Fruit fly (Drosophila melanogaster): Measurements from ENCODE around the gene CG46435.

CG46435 gene

dm6 chr3L:19520645-19521044, 24.3 kb upstream of the CG46435 start, which contains the start of gene Cpr76Bc:
TSS of gene Cpr76Bc (plus strand) at chr3L:19520945.
- TF ChIP-seq CG1620 (GFP tag; optimal IDR thresholded peaks at IDR 0.05) (no peak), CG7045 (GFP tag; optimal IDR thresholded peaks at IDR 0.05) (no peak), CG12768 (GFP tag; optimal IDR thresholded peaks at IDR 0.05) (no peak), CG7101 (tag; optimal IDR thresholded peaks at IDR 0.05) (no peak), toe (GFP tag; optimal IDR thresholded peaks at IDR 0.05) (no peak), CG14711 (tag; optimal IDR thresholded peaks at IDR 0.05) (no peak), Mnt (GFP tag; optimal IDR thresholded peaks at IDR 0.05) (no peak), Hr96 (GFP tag; optimal IDR thresholded peaks at IDR 0.05) (no peak), pad (GFP tag; optimal IDR thresholded peaks at IDR 0.05) (no peak), CG33017 (tag; optimal IDR thresholded peaks at IDR 0.05) (no peak), kay (GFP tag; ENCODE audit: borderline replicate concordance) (no peak), cic (GFP tag; optimal IDR thresholded peaks at IDR 0.05) (no peak), Clk (GFP tag; optimal IDR thresholded peaks at IDR 0.05) (no peak), CG11617 (GFP tag; optimal IDR thresholded peaks at IDR 0.05) (no peak), cnc (optimal IDR thresholded peaks at IDR 0.05) (no peak)

- TF ChIP-seq bab1 (GFP tag; optimal IDR thresholded peaks at IDR 0.05): no peak
- no peak for TF ChIP-seq ovo (GFP tag; optimal IDR thresholded peaks at IDR 0.05)
- no peak for TF ChIP-seq CG14711 (tag; optimal IDR thresholded peaks at IDR 0.05)
- TF ChIP-seq pad (GFP tag; optimal IDR thresholded peaks at IDR 0.05): no peak
- no peak for TF ChIP-seq Crg-1 (GFP tag; optimal IDR thresholded peaks at IDR 0.05)
- no peak for TF ChIP-seq CG11617 (GFP tag; optimal IDR thresholded peaks at IDR 0.05)
- TF ChIP-seq kay (GFP tag; ENCODE audit: borderline replicate concordance): no peak
- TF ChIP-seq Hr96 (GFP tag; optimal IDR thresholded peaks at IDR 0.05): no peak
- TF ChIP-seq CG7045 (GFP tag; optimal IDR thresholded peaks at IDR 0.05): no peak
- no peak for TF ChIP-seq cic (GFP tag; optimal IDR thresholded peaks at IDR 0.05)
- TF ChIP-seq CG33017 (tag; optimal IDR thresholded peaks at IDR 0.05): no peak
- TF ChIP-seq Mnt (GFP tag; optimal IDR thresholded peaks at IDR 0.05): no peak
- TF ChIP-seq Clk (GFP tag; optimal IDR thresholded peaks at IDR 0.05): no peak
- no peak for TF ChIP-seq tj (GFP tag; optimal IDR thresholded peaks at IDR 0.05)
- no peak for TF ChIP-seq CG5204 (GFP tag; optimal IDR thresholded peaks at IDR 0.05)
- no peak for TF ChIP-seq CG12768 (GFP tag; optimal IDR thresholded peaks at IDR 0.05)
Measured at dm6 chr3L:19521093-19521492, 23.8 kb upstream of the CG46435 start.

DNA sequence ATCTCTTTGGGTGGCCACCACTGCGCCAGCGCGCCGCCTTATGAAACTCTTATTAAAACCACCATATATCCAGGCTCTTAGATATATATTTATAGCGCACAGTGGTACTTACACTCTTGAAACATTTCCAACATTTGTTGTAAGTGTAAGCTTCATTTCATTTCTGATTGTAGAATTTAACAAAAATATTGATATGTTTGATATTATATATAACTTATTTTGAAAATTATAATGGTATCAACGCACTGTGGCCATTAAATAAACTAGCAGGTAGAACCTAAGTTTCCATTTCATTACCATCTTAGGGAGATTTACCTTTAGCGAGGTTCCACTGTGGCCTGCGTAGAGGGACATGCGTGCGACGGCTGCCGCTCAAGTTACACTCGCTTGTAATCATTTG, 20.2 kb upstream of the CG46435 start:
- TF ChIP-seq CG7045 (GFP tag; optimal IDR thresholded peaks at IDR 0.05) (no peak), CG7101 (tag; optimal IDR thresholded peaks at IDR 0.05) (no peak), bab1 (GFP tag; optimal IDR thresholded peaks at IDR 0.05) (no peak), toe (GFP tag; optimal IDR thresholded peaks at IDR 0.05) (no peak), Mnt (GFP tag; optimal IDR thresholded peaks at IDR 0.05) (no peak), tj (GFP tag; optimal IDR thresholded peaks at IDR 0.05) (no peak), CG14711 (tag; optimal IDR thresholded peaks at IDR 0.05) (no peak), cic (GFP tag; optimal IDR thresholded peaks at IDR 0.05) (no peak)

DNA sequence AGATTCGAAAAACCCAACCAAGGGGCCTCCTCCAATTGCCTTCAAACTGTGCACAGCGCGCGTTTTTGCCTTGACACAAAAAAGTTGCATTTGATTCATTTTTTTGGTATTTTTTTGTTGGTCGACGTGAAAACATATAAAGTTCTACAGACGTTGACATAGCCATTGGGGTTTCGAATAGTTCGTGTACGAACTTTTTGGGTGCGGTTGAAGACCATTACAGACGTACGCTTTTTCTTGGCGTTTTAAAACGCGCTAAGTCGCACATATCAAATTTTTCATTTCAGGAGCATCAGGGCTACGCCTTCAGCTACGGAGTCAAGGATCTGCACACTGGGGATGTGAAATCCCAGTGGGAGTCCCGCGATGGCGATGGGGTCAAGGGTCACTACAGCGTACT, 19.2 kb upstream of the CG46435 start:
- TF ChIP-seq tj (GFP tag; optimal IDR thresholded peaks at IDR 0.05) (no peak), kay (GFP tag; ENCODE audit: borderline replicate concordance) (no peak), CG7101 (tag; optimal IDR thresholded peaks at IDR 0.05) (no peak), cic (GFP tag; optimal IDR thresholded peaks at IDR 0.05) (no peak), ovo (GFP tag; optimal IDR thresholded peaks at IDR 0.05) (no peak), Crg-1 (GFP tag; optimal IDR thresholded peaks at IDR 0.05) (no peak), toe (GFP tag; optimal IDR thresholded peaks at IDR 0.05) (no peak), CG5204 (GFP tag; optimal IDR thresholded peaks at IDR 0.05) (no peak), Clk (GFP tag; optimal IDR thresholded peaks at IDR 0.05) (no peak), CG12768 (GFP tag; optimal IDR thresholded peaks at IDR 0.05) (no peak)

- TF ChIP-seq Mnt (GFP tag; optimal IDR thresholded peaks at IDR 0.05) (no peak), cic (GFP tag; optimal IDR thresholded peaks at IDR 0.05) (no peak)
Measured at dm6 chr3L:19528547-19528946, 16.4 kb upstream of the CG46435 start.

dm6 chr3L:19532443-19532842, 12.5 kb upstream of the CG46435 start, which contains the start of gene Cpr76Bd:
TSS of gene Cpr76Bd (plus strand) at chr3L:19532743.
- TF ChIP-seq CG7101 (tag; optimal IDR thresholded peaks at IDR 0.05) (no peak), CG12768 (GFP tag; optimal IDR thresholded peaks at IDR 0.05) (no peak), Hr96 (GFP tag; optimal IDR thresholded peaks at IDR 0.05) (no peak), Mnt (GFP tag; optimal IDR thresholded peaks at IDR 0.05) (no peak), tj (GFP tag; optimal IDR thresholded peaks at IDR 0.05) (no peak), CG1620 (GFP tag; optimal IDR thresholded peaks at IDR 0.05) (no peak), kay (GFP tag; ENCODE audit: borderline replicate concordance) (no peak), bab1 (GFP tag; optimal IDR thresholded peaks at IDR 0.05) (no peak), toe (GFP tag; optimal IDR thresholded peaks at IDR 0.05) (no peak), CG14711 (tag; optimal IDR thresholded peaks at IDR 0.05) (no peak)

dm6 chr3L:19544105-19544504, 805 bp upstream of the CG46435 start, which contains the start of the genes CG46434 and Dred:
TSS of gene CG46434 (minus strand) at chr3L:19544205.
TSS of gene Dred (minus strand) at chr3L:19544205.
- no peak for TF ChIP-seq CG5204 (GFP tag; optimal IDR thresholded peaks at IDR 0.05)
- TF ChIP-seq cnc (optimal IDR thresholded peaks at IDR 0.05): no peak
- TF ChIP-seq CG11617 (GFP tag; optimal IDR thresholded peaks at IDR 0.05): no peak
- TF ChIP-seq cic (GFP tag; optimal IDR thresholded peaks at IDR 0.05): no peak
- no peak for TF ChIP-seq Clk (GFP tag; optimal IDR thresholded peaks at IDR 0.05)
- TF ChIP-seq CG33017 (tag; optimal IDR thresholded peaks at IDR 0.05): no peak
- TF ChIP-seq bab1 (GFP tag; optimal IDR thresholded peaks at IDR 0.05): no peak
- TF ChIP-seq CG1620 (GFP tag; optimal IDR thresholded peaks at IDR 0.05): no peak
- TF ChIP-seq Crg-1 (GFP tag; optimal IDR thresholded peaks at IDR 0.05): no peak
- TF ChIP-seq CG7101 (tag; optimal IDR thresholded peaks at IDR 0.05): no peak
- TF ChIP-seq toe (GFP tag; optimal IDR thresholded peaks at IDR 0.05): no peak
- no peak for TF ChIP-seq CG7045 (GFP tag; optimal IDR thresholded peaks at IDR 0.05)
- TF ChIP-seq ovo (GFP tag; optimal IDR thresholded peaks at IDR 0.05): no peak
- no peak for TF ChIP-seq Hr96 (GFP tag; optimal IDR thresholded peaks at IDR 0.05)
